Fruit fly (Drosophila melanogaster): Measurements from ENCODE around the gene Hmt-1.

Gene Hmt-1

DNA sequence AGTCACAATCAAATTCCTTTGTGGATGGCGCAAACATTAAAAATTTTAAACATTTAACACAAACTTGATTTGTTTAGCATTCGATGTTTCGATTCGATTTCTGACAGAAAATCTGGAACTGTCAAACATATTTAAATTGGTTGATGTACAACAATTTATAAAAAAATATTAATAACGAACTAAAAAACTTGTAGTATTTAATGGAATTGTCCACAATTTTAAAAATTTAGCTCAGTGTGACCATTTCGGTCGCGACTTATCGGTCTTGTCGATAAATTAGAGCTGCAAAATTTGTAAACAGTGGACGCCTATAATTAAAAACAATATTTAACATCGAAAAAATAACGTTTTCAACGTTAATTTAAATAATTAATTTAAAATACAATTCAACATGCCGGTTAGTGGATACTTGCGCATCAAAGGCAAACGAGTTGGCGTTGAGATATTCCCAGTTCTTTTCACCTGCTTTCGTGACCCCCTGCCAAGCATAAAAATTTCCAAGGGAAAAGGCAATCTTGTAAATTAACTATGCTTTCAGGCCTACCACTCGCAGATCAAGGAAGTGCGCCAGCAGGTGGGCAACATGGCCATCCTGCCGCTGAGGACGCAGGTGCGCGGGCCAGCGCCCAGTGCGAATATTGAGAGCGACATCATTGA lies 22.8 kb downstream of the Hmt-1 start, which contains the start of the genes CG43317 and Arpc3A (continued):
- TF ChIP-seq CG13287 (GFP tag; IDR thresholded peaks at IDR 0.05; ENCODE audit: partially characterized antibody) (peak; percentile 42), crol (GFP tag; IDR thresholded peaks at IDR 0.05) (no peak), CG14441 (GFP tag; IDR thresholded peaks at IDR 0.05) (no peak), sug (tag; optimal IDR thresholded peaks at IDR 0.05) (peak; percentile 91), az2 (GFP tag; optimal IDR thresholded peaks at IDR 0.05) (no peak), Nf-YC (tag; optimal IDR thresholded peaks at IDR 0.05) (no peak), dpn (GFP tag; optimal IDR thresholded peaks at IDR 0.05) (no peak), CG14050 (GFP tag; IDR thresholded peaks at IDR 0.05) (no peak), ci (GFP tag; IDR thresholded peaks at IDR 0.05) (no peak), CG10267 (tag; optimal IDR thresholded peaks at IDR 0.05) (peak; percentile 33)

DNA sequence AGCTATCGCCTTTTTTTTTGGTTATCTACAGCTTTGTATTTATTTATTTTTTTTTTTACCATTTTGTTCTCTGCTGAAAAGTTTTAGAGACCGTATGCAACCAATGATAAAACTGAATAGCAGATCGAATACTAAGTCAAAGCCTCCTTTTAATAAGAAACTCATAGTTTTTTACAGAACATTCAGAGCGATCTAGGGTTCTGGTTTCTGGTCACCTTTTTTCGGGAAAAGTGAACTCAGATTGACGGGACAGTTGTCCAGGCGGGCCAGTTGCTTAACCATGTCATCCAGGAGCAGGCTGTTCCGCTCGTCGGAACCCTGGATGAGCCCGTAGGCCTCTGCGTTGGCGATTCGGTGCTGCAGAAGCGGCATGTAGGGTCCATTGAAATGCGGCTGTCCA lies 23.9 kb downstream of the Hmt-1 start, which contains the start of gene CG43318:
Gene CG43318 (minus strand): TSS at position 101 of the 400 bp plus-strand sequence.
- TF ChIP-seq dmrt99B (tag; optimal IDR thresholded peaks at IDR 0.05) (no peak), ara (GFP tag; IDR thresholded peaks at IDR 0.05) (no peak)

DNA sequence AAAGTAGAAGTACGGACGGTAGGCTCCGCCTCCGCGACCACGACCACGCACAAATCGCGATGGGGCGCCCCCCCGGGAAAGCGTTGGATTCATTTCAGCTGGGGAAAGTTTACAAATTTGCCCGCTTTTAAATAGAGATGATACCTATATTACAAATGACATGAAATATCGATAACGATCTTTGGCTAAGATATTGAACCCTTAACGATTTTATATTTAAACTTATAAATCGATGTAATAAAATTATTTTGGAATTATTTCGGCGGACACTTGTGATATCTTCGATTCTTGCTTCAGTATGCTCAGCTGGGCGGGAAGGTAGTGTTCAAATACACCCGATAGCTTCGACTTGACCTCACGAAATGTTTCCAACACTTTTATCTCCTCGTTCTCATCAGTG lies 24.7 kb downstream of the Hmt-1 start, which contains the start of gene rec:
Gene rec (minus strand): TSS at position 108 of the 400 bp plus-strand sequence.
- peak; percentile 58; the same call in 1 of the 2 replicates for TF ChIP-seq sna (GFP tag; IDR thresholded peaks at IDR 0.05; ENCODE audit: partially characterized antibody)
- peak; percentile 14 for TF ChIP-seq CG10267 (tag; optimal IDR thresholded peaks at IDR 0.05)
- no peak for TF ChIP-seq ken (GFP tag; IDR thresholded peaks at IDR 0.05)
- TF ChIP-seq BtbVII (GFP tag; optimal IDR thresholded peaks at IDR 0.05), result no peak
- peak; percentile 54 for TF ChIP-seq Dp (GFP tag; optimal IDR thresholded peaks at IDR 0.05)
- TF ChIP-seq CG7271 (tag; optimal IDR thresholded peaks at IDR 0.05), result no peak
- TF ChIP-seq CG13123 (GFP tag; optimal IDR thresholded peaks at IDR 0.05), result no peak
- no peak for TF ChIP-seq sr (GFP tag; IDR thresholded peaks at IDR 0.05)
- no peak for TF ChIP-seq ftz-f1 (GFP tag; optimal IDR thresholded peaks at IDR 0.05)
- TF ChIP-seq her (GFP tag; optimal IDR thresholded peaks at IDR 0.05), result no peak
- TF ChIP-seq TFAM (GFP tag; optimal IDR thresholded peaks at IDR 0.05), result no peak
- no peak for TF ChIP-seq phol (tag; optimal IDR thresholded peaks at IDR 0.05)
- no peak for TF ChIP-seq Atf3 (GFP tag; optimal IDR thresholded peaks at IDR 0.05)
- TF ChIP-seq ash1 (GFP tag; optimal IDR thresholded peaks at IDR 0.05), result no peak
- TF ChIP-seq CG30403 (GFP tag; optimal IDR thresholded peaks at IDR 0.05), result no peak
- no peak for TF ChIP-seq CG3163 (GFP tag; optimal IDR thresholded peaks at IDR 0.05)
- TF ChIP-seq slou (GFP tag; optimal IDR thresholded peaks at IDR 0.05), result no peak
- no peak for TF ChIP-seq emc (GFP tag; optimal IDR thresholded peaks at IDR 0.05)
- no peak for TF ChIP-seq CG8944 (GFP tag; optimal IDR thresholded peaks at IDR 0.05)
- peak; percentile 41; the same call in 1 of the 3 replicates for TF ChIP-seq CG14860 (GFP tag; IDR thresholded peaks at IDR 0.05; ENCODE audit: partially characterized antibody)
- no peak for TF ChIP-seq Bteb2 (GFP tag; optimal IDR thresholded peaks at IDR 0.05)
- TF ChIP-seq pho (GFP tag; optimal IDR thresholded peaks at IDR 0.05), result no peak
- TF ChIP-seq bsh (GFP tag; optimal IDR thresholded peaks at IDR 0.05), result no peak
- no peak for TF ChIP-seq D19B (GFP tag; optimal IDR thresholded peaks at IDR 0.05)
- TF ChIP-seq vfl (GFP tag; optimal IDR thresholded peaks at IDR 0.05), result no peak
- peak; percentile 19 for TF ChIP-seq pzg (GFP tag; optimal IDR thresholded peaks at IDR 0.05)
- no peak for TF ChIP-seq MESR4 (GFP tag; optimal IDR thresholded peaks at IDR 0.05)
- TF ChIP-seq NK7.1 (GFP tag; optimal IDR thresholded peaks at IDR 0.05), result no peak
- no peak for TF ChIP-seq pfk (GFP tag; optimal IDR thresholded peaks at IDR 0.05)
- TF ChIP-seq CG2120 (GFP tag; optimal IDR thresholded peaks at IDR 0.05), result no peak
- no peak for TF ChIP-seq CG3065 (GFP tag; optimal IDR thresholded peaks at IDR 0.05)
- no peak for TF ChIP-seq eve (GFP tag; optimal IDR thresholded peaks at IDR 0.05)
- no peak for TF ChIP-seq H15 (GFP tag; IDR thresholded peaks at IDR 0.05)
- TF ChIP-seq sens (GFP tag), result peak; percentile 17
- TF ChIP-seq CG10366 (GFP tag; IDR thresholded peaks at IDR 0.05), result no peak
- no peak for TF ChIP-seq CG18262 (tag; optimal IDR thresholded peaks at IDR 0.05)
- no peak for TF ChIP-seq CrebB (tag; optimal IDR thresholded peaks at IDR 0.05)
